Fruit fly (Drosophila melanogaster) whole organism, pupa: ENCODE data around the gene CG32444.

ENCODE experiments used
- CG10348 ChIP-seq: fragments of 200-800 bp; sonication (Bioruptor generic); IDR thresholded peaks from 2 replicates; pipeline ENCODE4 v1.3.6; 2022; ENCODE audit warnings: missing biosample characterization, missing genetic modification characterization
- CG15710 ChIP-seq: fragments of 200-800 bp; sonication (Bioruptor generic); optimal IDR thresholded peaks from 2 replicates; lab custom pipeline; 2018; ENCODE audit warnings: missing biosample characterization, mild to moderate bottlenecking, missing genetic modification characterization, moderate library complexity
- CG17806 ChIP-seq: fragments of 200-800 bp; sonication (Bioruptor generic); optimal IDR thresholded peaks from 2 replicates; lab custom pipeline; 2018; ENCODE audit warnings: missing biosample characterization, mild to moderate bottlenecking, missing genetic modification characterization, moderate library complexity
- CG32121 ChIP-seq: fragments of 200-800 bp; sonication (Bioruptor generic); IDR thresholded peaks from 2 replicates; pipeline ENCODE4 v1.3.6; 2022; ENCODE audit warnings: missing biosample characterization, missing genetic modification characterization
- CG34367 ChIP-seq: fragments of 200-800 bp; sonication (Bioruptor generic); optimal IDR thresholded peaks from 2 replicates; lab custom pipeline; 2018; ENCODE audit warnings: missing biosample characterization, mild to moderate bottlenecking, missing genetic modification characterization
- CG8159 ChIP-seq: fragments of 200-800 bp; sonication (Bioruptor generic); optimal IDR thresholded peaks from 3 replicates; lab custom pipeline; 2018; ENCODE audit warnings: missing biosample characterization, mild to moderate bottlenecking, missing genetic modification characterization, moderate library complexity
- CG9948 ChIP-seq: fragments of 200-800 bp; sonication (Bioruptor generic); optimal IDR thresholded peaks from 2 replicates; lab custom pipeline; 2018; ENCODE audit warnings: missing biosample characterization, mild to moderate bottlenecking, missing genetic modification characterization, moderate library complexity
- EcR ChIP-seq: fragments of 200-800 bp; sonication (Bioruptor generic); optimal IDR thresholded peaks from 3 replicates; lab custom pipeline; 2019; ENCODE audit warnings: missing biosample characterization, missing genetic modification characterization, mild to moderate bottlenecking, moderate library complexity, missing genetic modification reagents
- Pif1A ChIP-seq: fragments of 200-800 bp; sonication (Bioruptor generic); optimal IDR thresholded peaks from 3 replicates; lab custom pipeline; 2016; ENCODE audit warnings: missing biosample characterization, missing genetic modification characterization
- fd96Ca ChIP-seq: fragments of 200-800 bp; sonication (Bioruptor generic); IDR thresholded peaks from 3 replicates; pipeline ENCODE4 v1.3.6; 2022; ENCODE audit warnings: missing biosample characterization, missing genetic modification characterization
- gl ChIP-seq: fragments of 200-800 bp; sonication (Bioruptor generic); optimal IDR thresholded peaks from 2 replicates; lab custom pipeline; 2018; ENCODE audit warnings: missing biosample characterization, mild to moderate bottlenecking, missing genetic modification characterization

DNA sequence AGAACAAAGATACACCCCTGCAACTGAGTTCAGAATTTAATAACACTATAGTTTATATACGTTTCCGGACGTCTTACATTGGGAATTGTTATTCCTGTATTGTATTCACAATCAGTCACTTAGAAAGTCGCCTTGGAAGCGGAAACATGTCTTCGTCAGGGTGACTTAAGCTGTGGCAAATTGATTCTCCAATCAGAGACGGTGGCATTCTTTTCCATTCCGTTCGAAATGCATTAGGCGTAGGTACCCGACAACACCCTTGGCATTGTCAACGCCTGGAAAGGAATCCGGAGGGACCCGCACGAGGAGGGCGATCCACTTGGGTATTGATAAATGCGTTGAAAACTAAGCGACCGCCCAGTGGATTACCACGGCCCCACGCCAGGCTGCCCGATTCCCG, 47.2 kb downstream of the CG32444 start, which contains the start of gene Sfp78E:
- TF ChIP-seq CG9948 (tag; lab: Kevin White, UChicago) (no peak), CG34367 (no peak), CG17806 (no peak), CG10348 (GFP tag; lab: Robert Waterston, UW) (no peak), EcR (GFP tag; lab: Kevin White, UChicago) (no peak), CG32121 (GFP tag; lab: Robert Waterston, UW) (no peak), gl (tag; lab: Kevin White, UChicago) (no peak), CG15710 (tag; lab: Kevin White, UChicago) (no peak), CG8159 (tag; lab: Kevin White, UChicago) (no peak), Pif1A (GFP tag; lab: Kevin White, UChicago) (no peak), fd96Ca (GFP tag; lab: Robert Waterston, UW) (no peak)
